ENCODE assay signal across 2 fruit fly cellular contexts in genomic region chr2L:3825413-3825812, dm6.
TF ChIP-seq lines count a peak whose summit lies in the region.

slp1 (plus strand) TSS chr2L:3825675.

- no peak for TF ChIP-seq CTCF in whole organism, embryonic (GFP tag; optimal IDR thresholded peaks at IDR 0.05; lab: Kevin White, UChicago)

TF ChIP-seq in whole organism, embryonic, 481 proteins besides CTCF, POLR2A, EP300 and RAD21 (continues in another document):
- TF ChIP-seq CG15696 (tag; optimal IDR thresholded peaks at IDR 0.05; lab: Kevin White, UChicago): peak; percentile 6
- TF ChIP-seq zfh2 (GFP tag; optimal IDR thresholded peaks at IDR 0.05; lab: Kevin White, UChicago): no peak
- no peak for TF ChIP-seq Side (GFP tag; optimal IDR thresholded peaks at IDR 0.05; lab: Kevin White, UChicago)
- TF ChIP-seq ash1 (GFP tag; optimal IDR thresholded peaks at IDR 0.05; lab: Kevin White, UChicago): peak; percentile 51
- TF ChIP-seq CG10321 (GFP tag; IDR thresholded peaks at IDR 0.05; lab: Robert Waterston, UW): peak; percentile 92
- peak; percentile 51 for TF ChIP-seq kni (GFP tag; optimal IDR thresholded peaks at IDR 0.05; lab: Kevin White, UChicago)
- TF ChIP-seq Vsx1 (GFP tag; optimal IDR thresholded peaks at IDR 0.05; lab: Kevin White, UChicago): no peak
- TF ChIP-seq CG9215 (GFP tag; IDR thresholded peaks at IDR 0.05; lab: Robert Waterston, UW): no peak
- TF ChIP-seq z (GFP tag; IDR thresholded peaks at IDR 0.05; lab: Robert Waterston, UW): peak; percentile 58; the same call in 1 of the 3 replicates
- TF ChIP-seq insv (GFP tag; optimal IDR thresholded peaks at IDR 0.05; lab: Kevin White, UChicago): peak in 1 of 2 experiments; percentile 20
- no peak for TF ChIP-seq lbe (GFP tag; optimal IDR thresholded peaks at IDR 0.05; lab: Kevin White, UChicago)
- peak; percentile 39 for TF ChIP-seq zen (tag; optimal IDR thresholded peaks at IDR 0.05; lab: Kevin White, UChicago)
- TF ChIP-seq cad (GFP tag; optimal IDR thresholded peaks at IDR 0.05; lab: Kevin White, UChicago): peak; percentile 36
- peak; percentile 34; the same call in 1 of the 2 replicates for TF ChIP-seq Bgb (GFP tag; IDR thresholded peaks at IDR 0.05; lab: Robert Waterston, UW; ENCODE audit: partially characterized antibody)
- TF ChIP-seq Xrp1 (GFP tag; IDR thresholded peaks at IDR 0.05; lab: Robert Waterston, UW): no peak
- TF ChIP-seq CG8765 (GFP tag; IDR thresholded peaks at IDR 0.05; lab: Robert Waterston, UW): 0 out of 2 replicates have a peak, but pooled peaks have one; percentile 7
- TF ChIP-seq CG5953 (GFP tag; IDR thresholded peaks at IDR 0.05; lab: Robert Waterston, UW): no peak
- TF ChIP-seq zf30C (GFP tag; optimal IDR thresholded peaks at IDR 0.05; lab: Kevin White, UChicago): peak; percentile 16
- no peak for TF ChIP-seq NC2α (GFP tag; optimal IDR thresholded peaks at IDR 0.05; lab: Kevin White, UChicago)
- 0 out of 4 replicates have a peak, but pooled peaks have one; percentile 44 for TF ChIP-seq chinmo (GFP tag; IDR thresholded peaks at IDR 0.05; lab: Robert Waterston, UW; ENCODE audit: partially characterized antibody)
- peak; percentile 0 for TF ChIP-seq phol (tag; optimal IDR thresholded peaks at IDR 0.05; lab: Kevin White, UChicago)
- no peak for TF ChIP-seq CG11504 (tag; optimal IDR thresholded peaks at IDR 0.05; lab: Kevin White, UChicago)
- TF ChIP-seq al (GFP tag; IDR thresholded peaks at IDR 0.05; lab: Robert Waterston, UW): no peak
- no peak for TF ChIP-seq fd96Cb (tag; optimal IDR thresholded peaks at IDR 0.05; lab: Kevin White, UChicago)
- TF ChIP-seq CG31441 (GFP tag; IDR thresholded peaks at IDR 0.05; lab: Robert Waterston, UW): no peak
- peak; percentile 98 for TF ChIP-seq Tbp (GFP tag; optimal IDR thresholded peaks at IDR 0.05; lab: Kevin White, UChicago)
- peak; percentile 23 for TF ChIP-seq twi (tag; optimal IDR thresholded peaks at IDR 0.05; lab: Kevin White, UChicago)
- no peak for TF ChIP-seq ERR (GFP tag; optimal IDR thresholded peaks at IDR 0.05; lab: Kevin White, UChicago)
- peak; percentile 5 for TF ChIP-seq jing (GFP tag; optimal IDR thresholded peaks at IDR 0.05; lab: Kevin White, UChicago)
- peak in 1 of 2 experiments; percentile 3 for TF ChIP-seq chif (GFP tag; optimal IDR thresholded peaks at IDR 0.05; lab: Kevin White, UChicago)
- peak; percentile 56; the same call in 1 of the 2 replicates for TF ChIP-seq crol (GFP tag; IDR thresholded peaks at IDR 0.05; lab: Robert Waterston, UW)
- TF ChIP-seq hbn (GFP tag; IDR thresholded peaks at IDR 0.05; lab: Robert Waterston, UW; ENCODE audit: partially characterized antibody): 0 out of 2 replicates have a peak, but pooled peaks have one; percentile 17
- TF ChIP-seq Deaf1 (tag; optimal IDR thresholded peaks at IDR 0.05; lab: Kevin White, UChicago): peak; percentile 95
- TF ChIP-seq CG1832 (GFP tag; optimal IDR thresholded peaks at IDR 0.05; lab: Kevin White, UChicago): peak; percentile 94
- 0 out of 2 replicates have a peak, but pooled peaks have one; percentile 23 for TF ChIP-seq tna (GFP tag; IDR thresholded peaks at IDR 0.05; lab: Robert Waterston, UW; ENCODE audit: partially characterized antibody)
- TF ChIP-seq CG6791 (GFP tag; IDR thresholded peaks at IDR 0.05; lab: Robert Waterston, UW; ENCODE audit: partially characterized antibody): 0 out of 3 replicates have a peak, but pooled peaks have one; percentile 46
- peak; percentile 13 for TF ChIP-seq HLHmδ (GFP tag; optimal IDR thresholded peaks at IDR 0.05; lab: Kevin White, UChicago)
- no peak for TF ChIP-seq bsh (GFP tag; optimal IDR thresholded peaks at IDR 0.05; lab: Kevin White, UChicago)
- TF ChIP-seq CG42726 (GFP tag; IDR thresholded peaks at IDR 0.05; lab: Robert Waterston, UW; ENCODE audit: partially characterized antibody): peak; percentile 26; the same call in 1 of the 2 replicates
- TF ChIP-seq Nf-YA (GFP tag; IDR thresholded peaks at IDR 0.05; lab: Robert Waterston, UW): peak; percentile 54
- TF ChIP-seq Dll (GFP tag; IDR thresholded peaks at IDR 0.05; lab: Robert Waterston, UW; ENCODE audit: partially characterized antibody): no peak
- TF ChIP-seq abd-A (tag; optimal IDR thresholded peaks at IDR 0.05; lab: Kevin White, UChicago): peak; percentile 74

TF ChIP-seq in whole organism, prepupa, 60 proteins besides CTCF, POLR2A, EP300 and RAD21:
- TF ChIP-seq CG6163 (GFP tag; IDR thresholded peaks at IDR 0.05; lab: Robert Waterston, UW) (0 out of 3 replicates have a peak, but pooled peaks have one; percentile 20), fkh (GFP tag; optimal IDR thresholded peaks at IDR 0.05; lab: Kevin White, UChicago) (peak; percentile 1), ss (GFP tag; optimal IDR thresholded peaks at IDR 0.05; lab: Kevin White, UChicago) (peak in 1 of 2 experiments; percentile 12), pdm3 (GFP tag; optimal IDR thresholded peaks at IDR 0.05; lab: Kevin White, UChicago) (no peak)
